Worm (Caenorhabditis elegans) whole organism, midembryonic: ENCODE results near the gene thn-1.

Experiments
- T22C8.4 ChIP-seq: fragments of 200-800 bp; sonication (Bioruptor generic); IDR thresholded peaks from 2 replicates; pipeline ENCODE4 v1.3.6; 2022; ENCODE audit warnings: missing genetic modification characterization, missing compliant biosample characterization
- flt-1 ChIP-seq: fragments of 200-800 bp; sonication (Bioruptor generic); IDR thresholded peaks from 2 replicates; pipeline ENCODE4 v1.3.6; 2022; ENCODE audit warnings: missing genetic modification characterization, missing compliant biosample characterization
- klf-2 ChIP-seq: fragments of 200-800 bp; sonication (Bioruptor generic); conservative IDR thresholded peaks from 2 replicates; pipeline ENCODE4 v1.3.6; 2022; ENCODE audit warnings: missing genetic modification reagents, missing genetic modification characterization, missing compliant biosample characterization

ce11 chrIV:12420455-12420854 lies 40.6 kb downstream of the thn-1 start, which contains the start of gene ugt-65:
- TF ChIP-seq flt-1 (GFP tag; lab: Robert Waterston, UW) (no peak), T22C8.4 (GFP tag; lab: Robert Waterston, UW) (no peak), klf-2 (GFP tag; lab: Robert Waterston, UW) (no peak)
